Worm (Caenorhabditis elegans) whole organism, young adult: ENCODE data around the gene ZK353.9.

Source experiments
- C17E4.6 ChIP-seq: fragments of 200-800 bp; sonication (Bioruptor generic); IDR thresholded peaks from 2 replicates; pipeline ENCODE4 v1.3.6; 2022; ENCODE audit warnings: missing genetic modification reagents, missing genetic modification characterization, missing compliant biosample characterization
- F49E8.2 ChIP-seq: sonication (generic microtip); optimal IDR thresholded peaks from 3 replicates; lab custom pipeline; 2017; ENCODE audit warnings: missing genetic modification characterization, mild to moderate bottlenecking, missing compliant biosample characterization, antibody characterized with exemption, moderate library complexity; ENCODE audit not compliant: insufficient read depth
- K12H6.12 ChIP-seq: fragments of 200-800 bp; sonication (Bioruptor generic); optimal IDR thresholded peaks from 2 replicates; lab custom pipeline; 2018; ENCODE audit warnings: mild to moderate bottlenecking, missing genetic modification characterization, missing compliant biosample characterization
- ceh-100 ChIP-seq: fragments of 200-800 bp; sonication (Bioruptor generic); IDR thresholded peaks from 2 replicates; pipeline ENCODE4 v1.3.6; 2022; ENCODE audit warnings: missing genetic modification reagents, missing genetic modification characterization, missing compliant biosample characterization

The ZK353.9 gene

ce11 chrIII:8461410-8461809 lies 52.1 kb downstream of the ZK353.9 start:
- TF ChIP-seq ceh-100 (no peak), F49E8.2 (tag; lab: Kevin White, UChicago) (no peak), C17E4.6 (no peak), K12H6.12 (tag; lab: Kevin White, UChicago) (no peak)
